Fruit fly (Drosophila melanogaster): ENCODE measurements around the gene Galk.

Galk gene

dm6 chr3L:9025680-9026079, 39.8 kb upstream of the Galk start (continued):
- TF ChIP-seq CG7839 (tag; optimal IDR thresholded peaks at IDR 0.05) (peak; percentile 93), Awh (GFP tag; IDR thresholded peaks at IDR 0.05) (peak; percentile 69), stc (GFP tag; IDR thresholded peaks at IDR 0.05) (peak; percentile 91), z (GFP tag; IDR thresholded peaks at IDR 0.05) (peak; percentile 72; the same call in 2 of the 3 replicates), CG6813 (GFP tag; optimal IDR thresholded peaks at IDR 0.05) (peak; percentile 74), Bgb (GFP tag; IDR thresholded peaks at IDR 0.05; ENCODE audit: partially characterized antibody) (no peak), CG8765 (GFP tag; IDR thresholded peaks at IDR 0.05) (peak; percentile 80), Dfd (GFP tag; optimal IDR thresholded peaks at IDR 0.05) (no peak), ap (GFP tag; IDR thresholded peaks at IDR 0.05) (peak; percentile 84), wek (GFP tag; optimal IDR thresholded peaks at IDR 0.05) (peak; percentile 15), tin (GFP tag; optimal IDR thresholded peaks at IDR 0.05) (peak; percentile 82), disco-r (GFP tag; optimal IDR thresholded peaks at IDR 0.05) (peak; percentile 29), CrebB (tag; optimal IDR thresholded peaks at IDR 0.05) (peak; percentile 67), Sox100B (GFP tag; optimal IDR thresholded peaks at IDR 0.05) (peak; percentile 82), row (GFP tag; IDR thresholded peaks at IDR 0.05) (peak; percentile 91), fu2 (GFP tag; optimal IDR thresholded peaks at IDR 0.05) (peak; percentile 51), Hmx (GFP tag; optimal IDR thresholded peaks at IDR 0.05) (peak; percentile 67), otp (GFP tag; IDR thresholded peaks at IDR 0.05) (peak; percentile 70), wdn (GFP tag; IDR thresholded peaks at IDR 0.05) (peak; percentile 63), CG9609 (GFP tag; optimal IDR thresholded peaks at IDR 0.05) (peak; percentile 60), nerfin-1 (tag; optimal IDR thresholded peaks at IDR 0.05) (peak; percentile 78), Neu2 (GFP tag; optimal IDR thresholded peaks at IDR 0.05; ENCODE audit: borderline replicate concordance) (no peak), MBD-R2 (GFP tag; IDR thresholded peaks at IDR 0.05) (peak; percentile 62), HHEX (GFP tag; optimal IDR thresholded peaks at IDR 0.05) (peak; percentile 70), oc (tag; optimal IDR thresholded peaks at IDR 0.05) (peak; percentile 79), CG18476 (GFP tag; optimal IDR thresholded peaks at IDR 0.05) (peak; percentile 68), h (optimal IDR thresholded peaks at IDR 0.05) (no peak), Antp (GFP tag; optimal IDR thresholded peaks at IDR 0.05) (peak; percentile 73), CG14710 (tag; optimal IDR thresholded peaks at IDR 0.05) (peak; percentile 75), nmo (GFP tag; optimal IDR thresholded peaks at IDR 0.05) (peak; percentile 89), fru (optimal IDR thresholded peaks at IDR 0.05) (no peak), bowl (GFP tag; IDR thresholded peaks at IDR 0.05) (peak; percentile 77), cwo (GFP tag; optimal IDR thresholded peaks at IDR 0.05) (peak; percentile 51), amos (GFP tag; IDR thresholded peaks at IDR 0.05; ENCODE audit: partially characterized antibody) (no peak), jumu (GFP tag; optimal IDR thresholded peaks at IDR 0.05) (peak; percentile 67), sima (GFP tag; optimal IDR thresholded peaks at IDR 0.05) (peak; percentile 35), MESR4 (GFP tag; optimal IDR thresholded peaks at IDR 0.05) (no peak), CG30403 (GFP tag; optimal IDR thresholded peaks at IDR 0.05) (peak; percentile 84), ase (GFP tag; IDR thresholded peaks at IDR 0.05) (peak; percentile 92)

- TF ChIP-seq chinmo (GFP tag; IDR thresholded peaks at IDR 0.05; ENCODE audit: partially characterized antibody) (0 out of 4 replicates have a peak, but pooled peaks have one; percentile 13), CG13894 (tag; optimal IDR thresholded peaks at IDR 0.05) (peak; percentile 17), crol (GFP tag; IDR thresholded peaks at IDR 0.05) (peak; percentile 58), abd-A (tag; optimal IDR thresholded peaks at IDR 0.05) (peak; percentile 96), sens (GFP tag) (peak; percentile 47), Asciz (GFP tag; optimal IDR thresholded peaks at IDR 0.05) (no peak), pros (GFP tag; optimal IDR thresholded peaks at IDR 0.05) (peak; percentile 83), trh (GFP tag; optimal IDR thresholded peaks at IDR 0.05) (no peak), CG14441 (GFP tag; IDR thresholded peaks at IDR 0.05) (no peak), CG10654 (GFP tag; optimal IDR thresholded peaks at IDR 0.05) (no peak), Eip74EF (GFP tag; optimal IDR thresholded peaks at IDR 0.05) (peak in 1 of 2 experiments; percentile 26), tna (GFP tag; IDR thresholded peaks at IDR 0.05; ENCODE audit: partially characterized antibody) (no peak), CG12769 (tag; optimal IDR thresholded peaks at IDR 0.05) (peak; percentile 73), CG10543 (GFP tag; optimal IDR thresholded peaks at IDR 0.05) (peak; percentile 43)
Observed at dm6 chr3L:9025178-9025577, 39.3 kb upstream of the Galk start.
